Worm (Caenorhabditis elegans) whole organism, mixed stage, embryonic: ENCODE measurements around the gene dhrr-1.

Experiments used
- ceh-83 ChIP-seq: fragments of 200-800 bp; sonication (Bioruptor generic); optimal IDR thresholded peaks from 2 replicates; lab custom pipeline; 2018; ENCODE audit warnings: mild to moderate bottlenecking, missing genetic modification characterization, missing compliant biosample characterization
- ces-1 ChIP-seq: fragments of 150-350 bp; optimal IDR thresholded peaks from 2 replicates; lab custom pipeline; 2014; ENCODE audit warnings: missing biosample characterization, missing genetic modification reagents, missing genetic modification characterization
- flh-1 ChIP-seq: fragments of 200-800 bp; sonication (Bioruptor generic); optimal IDR thresholded peaks from 2 replicates; lab custom pipeline; 2018; ENCODE audit warnings: mild to moderate bottlenecking, missing genetic modification characterization, moderate library complexity, missing compliant biosample characterization
- lin-13 ChIP-seq: fragments of 150-350 bp; optimal IDR thresholded peaks from 2 replicates; lab custom pipeline; 2014; ENCODE audit warnings: missing biosample characterization, missing genetic modification characterization
- mab-5 ChIP-seq: fragments of 150-350 bp; optimal IDR thresholded peaks from 2 replicates; lab custom pipeline; 2014; ENCODE audit warnings: missing biosample characterization, missing genetic modification characterization
- pha-4 ChIP-seq: fragments of 150-350 bp; optimal IDR thresholded peaks from 2 replicates; lab custom pipeline; 2018; ENCODE audit warnings: missing biosample characterization, missing genetic modification reagents, missing genetic modification characterization
- unc-39 ChIP-seq: fragments of 150-350 bp; optimal IDR thresholded peaks from 2 replicates; lab custom pipeline; 2014; ENCODE audit warnings: missing biosample characterization, missing genetic modification characterization

- TF ChIP-seq ces-1 (GFP tag; lab: Kevin White, UChicago) (no peak), ceh-83 (no peak), unc-39 (tag; lab: Kevin White, UChicago) (no peak), lin-13 (tag; lab: Kevin White, UChicago) (no peak), mab-5 (tag; lab: Kevin White, UChicago) (no peak), flh-1 (GFP tag; lab: Kevin White, UChicago) (no peak), pha-4 (tag; lab: Kevin White, UChicago) (no peak)
Measured at ce11 chrIII:8973826-8974225, 29.4 kb downstream of the dhrr-1 start, which contains the start of gene R08D7.5.
